Worm (Caenorhabditis elegans) whole organism, mixed stage, embryonic: ENCODE results near the gene ZK185.1.

Experiments
- M03D4.4 ChIP-seq: sonication (generic microtip); optimal IDR thresholded peaks from 2 replicates; lab custom pipeline; 2017; ENCODE audit warnings: mild to moderate bottlenecking, missing genetic modification characterization, missing compliant biosample characterization
- bed-3 ChIP-seq: fragments of 200-800 bp; sonication (Bioruptor generic); optimal IDR thresholded peaks from 3 replicates; lab custom pipeline; 2018; ENCODE audit warnings: mild to moderate bottlenecking, missing genetic modification characterization, moderate library complexity, missing compliant biosample characterization
- blmp-1 ChIP-seq: fragments of 150-350 bp; optimal IDR thresholded peaks from 2 replicates; lab custom pipeline; 2014; ENCODE audit warnings: missing biosample characterization, missing genetic modification characterization
- ceh-39 ChIP-seq: fragments of 150-350 bp; optimal IDR thresholded peaks from 2 replicates; lab custom pipeline; 2014; ENCODE audit warnings: missing biosample characterization, missing genetic modification characterization
- ceh-43 ChIP-seq: fragments of 200-800 bp; sonication (Bioruptor generic); optimal IDR thresholded peaks from 2 replicates; lab custom pipeline; 2018; ENCODE audit warnings: mild to moderate bottlenecking, missing genetic modification characterization, moderate library complexity, missing compliant biosample characterization
- ceh-83 ChIP-seq: fragments of 200-800 bp; sonication (Bioruptor generic); optimal IDR thresholded peaks from 2 replicates; lab custom pipeline; 2018; ENCODE audit warnings: mild to moderate bottlenecking, missing genetic modification characterization, missing compliant biosample characterization
- ces-1 ChIP-seq: fragments of 150-350 bp; optimal IDR thresholded peaks from 2 replicates; lab custom pipeline; 2014; ENCODE audit warnings: missing biosample characterization, missing genetic modification reagents, missing genetic modification characterization
- cnd-1 ChIP-seq: fragments of 200-800 bp; sonication (Bioruptor generic); optimal IDR thresholded peaks from 2 replicates; lab custom pipeline; 2018; ENCODE audit warnings: mild to moderate bottlenecking, missing genetic modification characterization, missing compliant biosample characterization
- drap-1 ChIP-seq: fragments of 200-800 bp; sonication (Bioruptor generic); optimal IDR thresholded peaks from 3 replicates; lab custom pipeline; 2018; ENCODE audit warnings: mild to moderate bottlenecking, missing genetic modification characterization, missing compliant biosample characterization
- elt-3 ChIP-seq: fragments of 150-350 bp; optimal IDR thresholded peaks from 2 replicates; lab custom pipeline; 2014; ENCODE audit warnings: missing biosample characterization, missing genetic modification characterization
- flh-1 ChIP-seq: fragments of 200-800 bp; sonication (Bioruptor generic); optimal IDR thresholded peaks from 2 replicates; lab custom pipeline; 2018; ENCODE audit warnings: mild to moderate bottlenecking, missing genetic modification characterization, moderate library complexity, missing compliant biosample characterization
- ham-2 ChIP-seq: fragments of 200-800 bp; sonication (Bioruptor generic); optimal IDR thresholded peaks from 2 replicates; lab custom pipeline; 2018; ENCODE audit warnings: mild to moderate bottlenecking, missing genetic modification characterization, missing compliant biosample characterization
- hlh-1 ChIP-seq: fragments of 150-350 bp; optimal IDR thresholded peaks from 2 replicates; lab custom pipeline; 2014; ENCODE audit warnings: missing biosample characterization, missing genetic modification reagents, missing genetic modification characterization
- lin-13 ChIP-seq: fragments of 150-350 bp; optimal IDR thresholded peaks from 2 replicates; lab custom pipeline; 2014; ENCODE audit warnings: missing biosample characterization, missing genetic modification characterization
- lin-32 ChIP-seq: fragments of 200-800 bp; sonication (Bioruptor generic); optimal IDR thresholded peaks from 2 replicates; lab custom pipeline; 2018; ENCODE audit warnings: mild to moderate bottlenecking, missing genetic modification characterization, missing compliant biosample characterization
- lsy-2 ChIP-seq: fragments of 150-350 bp; optimal IDR thresholded peaks from 2 replicates; lab custom pipeline; 2014; ENCODE audit warnings: missing biosample characterization, missing genetic modification characterization
- mab-5 ChIP-seq: fragments of 150-350 bp; optimal IDR thresholded peaks from 2 replicates; lab custom pipeline; 2014; ENCODE audit warnings: missing biosample characterization, missing genetic modification characterization
- mls-2 ChIP-seq: sonication (generic microtip); optimal IDR thresholded peaks from 2 replicates; lab custom pipeline; 2016; ENCODE audit warnings: mild to moderate bottlenecking, missing genetic modification characterization, moderate library complexity, missing compliant biosample characterization
- nhr-12 ChIP-seq: fragments of 150-350 bp; optimal IDR thresholded peaks from 2 replicates; lab custom pipeline; 2014; ENCODE audit warnings: missing biosample characterization, missing genetic modification characterization
- nhr-2 ChIP-seq: fragments of 150-350 bp; optimal IDR thresholded peaks from 2 replicates; lab custom pipeline; 2014; ENCODE audit warnings: missing biosample characterization, missing genetic modification characterization
- nhr-237 ChIP-seq: fragments of 150-350 bp; optimal IDR thresholded peaks from 2 replicates; lab custom pipeline; 2014; ENCODE audit warnings: missing biosample characterization, missing genetic modification characterization
- nhr-76 ChIP-seq: sonication (generic microtip); optimal IDR thresholded peaks from 2 replicates; lab custom pipeline; 2017; ENCODE audit warnings: missing biosample characterization, missing genetic modification characterization
- pha-4 ChIP-seq: fragments of 150-350 bp; optimal IDR thresholded peaks from 2 replicates; lab custom pipeline; 2018; ENCODE audit warnings: missing biosample characterization, missing genetic modification reagents, missing genetic modification characterization
- sem-2 ChIP-seq: fragments of 200-800 bp; sonication (Bioruptor generic); optimal IDR thresholded peaks from 2 replicates; lab custom pipeline; 2018; ENCODE audit warnings: mild to moderate bottlenecking, missing genetic modification characterization, missing compliant biosample characterization
- sptf-1 ChIP-seq: sonication (generic microtip); optimal IDR thresholded peaks from 2 replicates; lab custom pipeline; 2017; ENCODE audit warnings: mild to moderate bottlenecking, missing genetic modification characterization, moderate library complexity, missing compliant biosample characterization
- unc-39 ChIP-seq: fragments of 150-350 bp; optimal IDR thresholded peaks from 2 replicates; lab custom pipeline; 2014; ENCODE audit warnings: missing biosample characterization, missing genetic modification characterization
- ztf-11 ChIP-seq: fragments of 150-350 bp; optimal IDR thresholded peaks from 2 replicates; lab custom pipeline; 2014; ENCODE audit warnings: missing biosample characterization, missing genetic modification characterization

ZK185.1 gene

DNA sequence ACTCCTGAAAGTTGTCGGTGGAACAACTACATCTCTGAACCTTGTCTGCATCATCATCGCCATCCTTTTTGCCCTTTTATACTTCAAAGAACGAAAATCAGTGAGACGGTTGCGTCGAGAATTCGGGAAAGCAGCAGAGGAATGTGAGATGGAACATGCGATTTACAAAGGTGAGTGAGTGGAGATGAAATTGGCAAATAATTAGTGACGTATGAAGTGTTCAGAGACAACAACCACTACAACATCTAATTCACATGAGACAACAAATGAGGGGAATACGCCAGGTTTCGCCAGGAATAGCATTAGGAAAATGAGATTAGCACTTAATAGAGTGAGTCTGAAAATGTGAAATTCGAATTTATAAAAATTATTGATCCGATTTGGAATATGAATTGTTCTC, 16.2 kb downstream of the ZK185.1 start:
- TF ChIP-seq nhr-2 (tag; lab: Kevin White, UChicago) (no peak), lin-13 (tag; lab: Kevin White, UChicago) (no peak), mab-5 (tag; lab: Kevin White, UChicago) (no peak), lin-32 (GFP tag; lab: Kevin White, UChicago) (no peak), ceh-43 (GFP tag; lab: Kevin White, UChicago) (no peak), drap-1 (GFP tag; lab: Kevin White, UChicago) (no peak), ham-2 (GFP tag; lab: Kevin White, UChicago) (no peak), flh-1 (GFP tag; lab: Kevin White, UChicago) (no peak), cnd-1 (tag; lab: Kevin White, UChicago) (no peak), sem-2 (GFP tag; lab: Kevin White, UChicago) (no peak), elt-3 (no peak), bed-3 (GFP tag; lab: Kevin White, UChicago) (no peak), pha-4 (no peak), sptf-1 (tag; lab: Kevin White, UChicago) (no peak)

DNA sequence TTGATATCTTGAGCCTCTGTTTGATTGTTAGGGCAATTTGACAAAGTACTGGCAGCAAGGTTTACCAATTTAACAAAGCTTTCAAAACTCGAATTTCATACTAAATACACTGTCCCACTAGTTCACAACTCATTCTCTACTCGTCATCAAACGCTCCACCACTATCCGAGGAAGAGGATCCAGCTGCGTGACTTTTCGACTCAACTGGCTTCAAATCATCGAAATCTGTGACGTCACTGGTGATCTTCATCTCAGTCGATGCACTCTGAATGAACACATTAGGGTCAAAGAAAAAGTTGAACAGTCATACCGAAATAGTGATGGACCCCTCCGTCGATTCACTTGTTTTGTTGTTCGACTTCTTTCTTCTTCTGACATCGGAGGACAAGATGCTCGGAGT, 17.5 kb downstream of the ZK185.1 start:
- TF ChIP-seq cnd-1 (tag; lab: Kevin White, UChicago) (no peak), M03D4.4 (tag; lab: Kevin White, UChicago) (no peak), mls-2 (tag; lab: Kevin White, UChicago) (no peak), nhr-12 (tag; lab: Kevin White, UChicago) (no peak), bed-3 (GFP tag; lab: Kevin White, UChicago) (no peak), mab-5 (tag; lab: Kevin White, UChicago) (no peak), elt-3 (no peak), flh-1 (GFP tag; lab: Kevin White, UChicago) (no peak)

DNA sequence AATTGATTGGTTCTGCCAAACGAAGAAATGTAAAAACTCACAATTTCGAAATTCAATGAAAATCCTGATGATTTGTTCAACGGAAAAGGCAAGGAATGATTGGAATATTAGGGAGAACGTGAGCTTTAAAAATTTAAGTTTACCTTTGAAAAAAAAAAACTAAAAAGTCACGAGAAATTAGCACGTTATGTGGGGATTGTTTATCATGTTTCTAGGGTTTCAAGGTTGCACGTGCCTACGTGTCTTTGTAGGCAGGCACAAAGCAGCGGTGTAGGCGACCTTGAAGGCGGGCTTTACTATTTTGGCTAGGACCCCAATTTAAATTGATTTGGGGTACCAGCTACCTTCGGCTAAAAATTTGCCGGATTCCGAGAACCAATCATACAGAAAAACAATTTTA, 19.0 kb downstream of the ZK185.1 start, which contains the start of gene F28E10.4:
TSS of gene F28E10.4 (minus strand) at position 101 of the 400 bp plus-strand sequence.
- TF ChIP-seq nhr-12 (tag; lab: Kevin White, UChicago) (no peak), ceh-43 (GFP tag; lab: Kevin White, UChicago) (no peak), ztf-11 (tag; lab: Kevin White, UChicago) (no peak), blmp-1 (tag; lab: Kevin White, UChicago) (no peak), ham-2 (GFP tag; lab: Kevin White, UChicago) (no peak), nhr-237 (no peak), flh-1 (GFP tag; lab: Kevin White, UChicago) (no peak), mls-2 (tag; lab: Kevin White, UChicago) (no peak), unc-39 (tag; lab: Kevin White, UChicago) (no peak), sem-2 (GFP tag; lab: Kevin White, UChicago) (no peak), ceh-39 (tag; lab: Kevin White, UChicago) (no peak), M03D4.4 (tag; lab: Kevin White, UChicago) (no peak), drap-1 (GFP tag; lab: Kevin White, UChicago) (no peak), bed-3 (GFP tag; lab: Kevin White, UChicago) (no peak), pha-4 (no peak), ceh-83 (GFP tag; lab: Kevin White, UChicago) (no peak), nhr-2 (tag; lab: Kevin White, UChicago) (no peak), lin-32 (GFP tag; lab: Kevin White, UChicago) (no peak), lsy-2 (tag; lab: Kevin White, UChicago) (no peak)

DNA sequence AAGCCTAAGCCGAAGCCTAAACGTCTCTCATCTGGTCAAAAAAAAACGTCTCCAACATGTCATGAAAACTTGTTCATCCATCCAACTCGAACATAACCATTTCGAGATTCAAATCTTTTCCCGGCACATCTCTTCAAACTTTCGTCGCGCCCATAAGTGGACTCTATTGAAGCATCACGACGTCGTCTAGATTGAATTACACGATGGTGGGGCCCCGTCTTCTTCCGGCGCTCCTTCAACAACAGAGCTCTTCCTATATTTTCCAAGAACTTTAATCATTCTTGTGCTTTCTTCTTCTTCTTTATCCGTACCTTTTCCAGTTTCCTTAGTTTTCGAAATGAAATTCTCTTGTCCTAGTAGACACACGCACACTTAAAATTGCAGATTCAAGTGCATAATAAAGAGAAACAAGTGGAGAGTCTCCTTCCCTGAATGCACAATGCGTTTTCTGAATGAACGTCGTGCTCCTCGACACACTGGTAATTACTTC, 20.1 kb downstream of the ZK185.1 start, which contains the start of gene F28E10.1:
TSS of gene F28E10.1 (plus strand) at position 440 of the 490 bp plus-strand sequence.
- peak; percentile 73 for TF ChIP-seq ces-1 (GFP tag; lab: Kevin White, UChicago)
- TF ChIP-seq hlh-1 (tag; lab: Kevin White, UChicago) = no peak

DNA sequence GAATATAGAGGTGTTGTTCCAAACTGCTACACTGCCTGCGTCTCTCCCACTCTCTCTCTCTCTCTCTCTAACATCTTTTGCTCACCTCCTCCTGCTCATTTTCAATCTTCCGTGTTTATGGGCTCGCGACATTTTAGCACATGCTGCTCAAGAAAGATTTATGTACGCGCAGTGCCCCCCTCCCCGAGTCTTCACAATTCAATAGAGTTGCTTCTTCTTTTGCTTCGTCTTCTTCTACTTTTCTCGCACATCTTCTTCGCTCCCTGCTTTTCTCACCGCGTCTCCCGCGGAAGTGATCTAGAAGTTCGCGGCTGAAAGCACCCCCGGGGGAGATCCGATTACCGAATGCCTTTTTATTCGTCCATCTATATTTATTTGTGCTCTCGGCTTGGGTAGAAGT, 22.2 kb downstream of the ZK185.1 start:
- TF ChIP-seq ham-2 (GFP tag; lab: Kevin White, UChicago) (no peak), ces-1 (GFP tag; lab: Kevin White, UChicago) (peak; percentile 71), nhr-76 (tag; lab: Kevin White, UChicago) (no peak), ztf-11 (tag; lab: Kevin White, UChicago) (no peak)

DNA sequence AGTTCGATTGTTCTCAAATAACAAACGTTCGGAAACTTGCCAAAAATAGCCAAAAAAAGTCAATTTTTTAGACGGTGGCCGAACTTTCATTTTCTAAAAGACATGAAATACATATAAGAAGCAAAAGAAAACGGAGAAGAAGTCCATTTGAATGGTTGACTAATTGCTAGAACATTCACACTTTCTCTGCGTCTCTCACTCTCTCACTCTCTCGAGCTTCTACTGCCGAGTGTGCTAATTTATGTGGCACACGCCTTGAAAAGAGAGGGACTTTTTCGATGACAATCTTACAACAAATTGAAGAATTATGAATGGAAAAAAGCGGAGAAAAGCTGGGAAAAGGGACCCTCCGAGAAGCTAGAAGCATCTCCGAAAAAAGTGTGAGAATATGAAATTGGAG, 25.7 kb downstream of the ZK185.1 start:
- TF ChIP-seq ces-1 (GFP tag; lab: Kevin White, UChicago) = peak; percentile 42
- no peak for TF ChIP-seq unc-39 (tag; lab: Kevin White, UChicago)
- no peak for TF ChIP-seq drap-1 (GFP tag; lab: Kevin White, UChicago)
- TF ChIP-seq, all 35 proteins: peak for 1
